Worm (Caenorhabditis elegans): Measurements from ENCODE around the gene elo-5.

DNA sequence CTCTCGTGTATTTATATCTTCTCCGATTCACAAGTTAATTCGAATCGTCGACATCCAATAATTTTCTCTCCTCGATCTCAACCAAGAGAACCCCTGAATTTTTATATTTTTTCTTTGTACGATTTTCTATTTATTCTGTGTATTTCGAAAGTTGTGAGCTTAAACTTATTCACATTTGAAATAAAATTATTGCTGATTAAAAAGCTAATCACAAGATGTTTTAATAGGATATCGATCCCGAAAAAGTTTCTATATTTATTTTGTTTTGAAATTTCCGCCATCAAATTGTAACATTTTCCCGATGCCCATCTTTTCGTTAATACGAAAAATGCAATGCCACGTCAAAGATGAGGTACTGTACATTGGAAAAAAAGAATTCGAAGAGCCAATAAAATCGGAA, 19.9 kb upstream of the elo-5 start, which contains the start of gene ZK616.3:
- TF ChIP-seq pes-1 (GFP tag; IDR thresholded peaks at IDR 0.05) (no peak), ama-1 (optimal IDR thresholded peaks at IDR 0.05) (no peak), hnd-1 (tag; optimal IDR thresholded peaks at IDR 0.05) (no peak), scrt-1 (GFP tag; IDR thresholded peaks at IDR 0.05) (no peak), tbx-37 (GFP tag; conservative IDR thresholded peaks at IDR 0.05) (no peak), ets-7 (tag; optimal IDR thresholded peaks at IDR 0.05) (no peak), hmbx-1 (tag; optimal IDR thresholded peaks at IDR 0.05) (no peak), ceh-13 (GFP tag; optimal IDR thresholded peaks at IDR 0.05) (no peak), flt-1 (GFP tag; IDR thresholded peaks at IDR 0.05) (no peak), F13C5.2 (tag; optimal IDR thresholded peaks at IDR 0.05) (no peak), aly-1 (tag; optimal IDR thresholded peaks at IDR 0.05) (no peak)
